Worm (Caenorhabditis elegans) whole organism, early embryonic: Measurements from ENCODE around the gene pink-1.

Experiments used
- B0310.2 ChIP-seq: sonication (generic microtip); optimal IDR thresholded peaks from 2 replicates; lab custom pipeline; 2016; ENCODE audit warnings: mild to moderate bottlenecking, missing genetic modification characterization, missing compliant biosample characterization
- F13C5.2 ChIP-seq: sonication (generic microtip); optimal IDR thresholded peaks from 2 replicates; lab custom pipeline; 2017; ENCODE audit warnings: mild to moderate bottlenecking, missing genetic modification characterization, inconsistent platforms, missing compliant biosample characterization
- flt-1 ChIP-seq: fragments of 200-800 bp; sonication (Bioruptor generic); IDR thresholded peaks from 2 replicates; pipeline ENCODE4 v1.3.6; 2022; ENCODE audit warnings: missing genetic modification characterization, missing compliant biosample characterization
- hmbx-1 ChIP-seq: sonication (generic microtip); optimal IDR thresholded peaks from 2 replicates; lab custom pipeline; 2016; ENCODE audit warnings: mild to moderate bottlenecking, missing genetic modification characterization, missing compliant biosample characterization
- pes-1 ChIP-seq: fragments of 200-800 bp; sonication (Bioruptor generic); IDR thresholded peaks from 2 replicates; pipeline ENCODE4 v1.3.6; 2022; ENCODE audit warnings: missing genetic modification reagents, missing genetic modification characterization, missing compliant biosample characterization
- scrt-1 ChIP-seq: fragments of 200-800 bp; sonication (Bioruptor generic); IDR thresholded peaks from 2 replicates; pipeline ENCODE4 v1.3.6; 2022; ENCODE audit warnings: missing genetic modification characterization, missing compliant biosample characterization
- sea-1 ChIP-seq: fragments of 200-800 bp; sonication (Bioruptor generic); conservative IDR thresholded peaks from 2 replicates; pipeline ENCODE4 v1.3.6; 2022; ENCODE audit warnings: missing genetic modification characterization, missing compliant biosample characterization
- tbx-11 ChIP-seq: fragments of 200-800 bp; sonication (Bioruptor generic); IDR thresholded peaks from 2 replicates; pipeline ENCODE4 v1.3.6; 2022; ENCODE audit warnings: missing genetic modification characterization, missing compliant biosample characterization
- tbx-37 ChIP-seq: fragments of 200-800 bp; sonication (Bioruptor generic); conservative IDR thresholded peaks from 2 replicates; pipeline ENCODE4 v1.3.6; 2022; ENCODE audit warnings: missing genetic modification reagents, missing genetic modification characterization, missing compliant biosample characterization

Gene pink-1

DNA sequence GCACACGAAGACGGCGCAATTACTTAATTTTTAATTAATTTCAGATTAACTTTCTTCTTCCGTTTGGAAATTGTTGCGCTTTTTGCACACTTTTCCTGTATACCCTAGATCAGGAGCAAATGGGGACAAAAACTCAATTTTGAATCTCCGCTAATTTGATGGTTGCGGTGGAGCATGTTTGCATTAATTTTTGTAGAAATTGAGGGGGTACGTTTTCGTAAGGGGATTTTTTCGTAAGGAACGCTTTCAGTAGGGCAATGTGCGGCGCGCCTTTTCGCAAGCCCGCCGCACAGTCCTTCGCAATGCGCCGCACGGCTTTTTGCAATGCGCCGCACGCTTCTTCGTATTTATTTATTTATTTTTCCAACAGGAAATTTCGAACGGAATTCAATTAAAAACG lies 49.1 kb downstream of the pink-1 start:
- peak; percentile 87 for TF ChIP-seq sea-1
- 0 out of 2 replicates have a peak, but pooled peaks have one; percentile 35 for TF ChIP-seq tbx-37
- peak; percentile 66; the same call in 1 of the 2 replicates for TF ChIP-seq scrt-1 (GFP tag; lab: Robert Waterston, UW)
- TF ChIP-seq pes-1 (GFP tag; lab: Robert Waterston, UW): peak; percentile 79; the same call in 1 of the 2 replicates
- TF ChIP-seq tbx-11 (GFP tag; lab: Robert Waterston, UW): peak; percentile 78; the same call in 1 of the 2 replicates
- TF ChIP-seq flt-1 (GFP tag; lab: Robert Waterston, UW): 0 out of 2 replicates have a peak, but pooled peaks have one; percentile 32

DNA sequence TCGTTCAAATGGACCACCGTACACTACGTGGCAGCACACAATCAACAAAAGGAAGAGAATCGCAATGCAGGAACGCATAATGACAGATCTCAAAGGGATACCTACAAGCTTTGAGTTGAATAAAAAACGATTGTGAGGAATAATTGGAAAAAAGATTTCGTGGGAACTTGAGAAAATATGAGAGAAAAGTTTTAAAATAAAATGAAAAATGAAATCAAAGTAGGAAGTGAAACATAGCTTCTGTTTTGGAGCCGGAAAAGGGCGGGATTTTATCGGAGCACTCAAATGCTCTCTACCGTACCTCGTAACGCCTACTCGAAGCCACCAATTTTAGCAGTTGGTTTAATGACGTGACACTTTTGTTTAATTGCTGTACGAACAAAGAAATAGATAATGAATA lies 50.7 kb downstream of the pink-1 start, which contains the start of gene F09E5.14:
F09E5.14 (minus strand) TSS at position 101 of the 400 bp plus-strand sequence.
- TF ChIP-seq hmbx-1 (tag; lab: Kevin White, UChicago): no peak
- TF ChIP-seq pes-1 (GFP tag; lab: Robert Waterston, UW): no peak
- no peak for TF ChIP-seq B0310.2
- no peak for TF ChIP-seq F13C5.2 (tag; lab: Kevin White, UChicago)
